Worm (Caenorhabditis elegans) whole organism, L3 larva: ENCODE results near the gene unc-71.

Source experiments
- R02D3.7 ChIP-seq: fragments of 150-350 bp; optimal IDR thresholded peaks from 2 replicates; lab custom pipeline; 2014; ENCODE audit warnings: missing biosample characterization, missing genetic modification characterization
- ama-1 ChIP-seq: fragments of 150-350 bp; optimal IDR thresholded peaks from 2 replicates; lab custom pipeline; 2018
- ceh-16 ChIP-seq: sonication (generic microtip); optimal IDR thresholded peaks from 2 replicates; lab custom pipeline; 2017; ENCODE audit warnings: missing biosample characterization, missing genetic modification characterization
- ceh-9 ChIP-seq: sonication (generic microtip); optimal IDR thresholded peaks from 2 replicates; lab custom pipeline; 2018; ENCODE audit warnings: missing biosample characterization, missing genetic modification characterization
- daf-12 ChIP-seq: fragments of 150-350 bp; optimal IDR thresholded peaks from 2 replicates; lab custom pipeline; 2014; ENCODE audit warnings: missing biosample characterization, missing genetic modification reagents, missing genetic modification characterization
- elt-1 ChIP-seq: fragments of 150-350 bp; optimal IDR thresholded peaks from 2 replicates; lab custom pipeline; 2014; ENCODE audit warnings: missing biosample characterization, missing genetic modification characterization
- elt-2 ChIP-seq: sonication (generic microtip); optimal IDR thresholded peaks from 2 replicates; lab custom pipeline; 2016; ENCODE audit warnings: missing genetic modification reagents, mild to moderate bottlenecking, missing genetic modification characterization, missing compliant biosample characterization
- eor-1 ChIP-seq, 2 experiments: fragments of 150-350 bp; optimal IDR thresholded peaks; 2 replicates each; lab custom pipeline; 2014 to 2018; ENCODE audit warnings: missing biosample characterization in 2 of 2, missing genetic modification characterization in 2 of 2
- fkh-10 ChIP-seq: sonication (generic microtip); optimal IDR thresholded peaks from 2 replicates; lab custom pipeline; 2017; ENCODE audit warnings: missing biosample characterization, missing genetic modification reagents, missing genetic modification characterization
- fkh-2 ChIP-seq: fragments of 150-350 bp; optimal IDR thresholded peaks from 2 replicates; lab custom pipeline; 2014; ENCODE audit warnings: missing biosample characterization, missing genetic modification reagents, missing genetic modification characterization
- hmg-11 ChIP-seq: sonication (generic microtip); optimal IDR thresholded peaks from 2 replicates; lab custom pipeline; 2016; ENCODE audit warnings: missing genetic modification characterization, missing compliant biosample characterization
- jun-1 ChIP-seq: fragments of 150-350 bp; optimal IDR thresholded peaks from 2 replicates; lab custom pipeline; 2014; ENCODE audit warnings: missing biosample characterization, missing genetic modification reagents, missing genetic modification characterization
- lin-15B ChIP-seq: fragments of 150-350 bp; optimal IDR thresholded peaks from 2 replicates; lab custom pipeline; 2014; ENCODE audit warnings: missing biosample characterization, missing genetic modification characterization
- lin-39 ChIP-seq: fragments of 150-350 bp; optimal IDR thresholded peaks from 2 replicates; lab custom pipeline; 2018; ENCODE audit warnings: missing biosample characterization, missing genetic modification reagents, missing genetic modification characterization
- mdl-1 ChIP-seq: fragments of 150-350 bp; optimal IDR thresholded peaks from 2 replicates; lab custom pipeline; 2014; ENCODE audit warnings: missing biosample characterization, missing genetic modification characterization
- nfya-1 ChIP-seq: sonication (generic microtip); optimal IDR thresholded peaks from 2 replicates; lab custom pipeline; 2017; ENCODE audit warnings: missing genetic modification characterization, mild to moderate bottlenecking, missing compliant biosample characterization, antibody characterized with exemption, moderate library complexity; ENCODE audit not compliant: insufficient read depth
- nhr-12 ChIP-seq: fragments of 150-350 bp; optimal IDR thresholded peaks from 2 replicates; lab custom pipeline; 2014; ENCODE audit warnings: missing biosample characterization, missing genetic modification characterization
- nhr-23 ChIP-seq: fragments of 150-350 bp; optimal IDR thresholded peaks from 2 replicates; lab custom pipeline; 2014; ENCODE audit warnings: missing biosample characterization, missing genetic modification reagents, missing genetic modification characterization
- nhr-237 ChIP-seq: fragments of 150-350 bp; optimal IDR thresholded peaks from 2 replicates; lab custom pipeline; 2014; ENCODE audit warnings: missing biosample characterization, missing genetic modification characterization
- nhr-25 ChIP-seq: sonication (generic microtip); optimal IDR thresholded peaks from 2 replicates; lab custom pipeline; 2017; ENCODE audit warnings: missing biosample characterization, missing genetic modification characterization
- nhr-28 ChIP-seq: fragments of 150-350 bp; optimal IDR thresholded peaks from 2 replicates; lab custom pipeline; 2014; ENCODE audit warnings: missing biosample characterization, missing genetic modification characterization
- nhr-43 ChIP-seq: sonication (generic microtip); optimal IDR thresholded peaks from 2 replicates; lab custom pipeline; 2016; ENCODE audit warnings: mild to moderate bottlenecking, missing genetic modification characterization, missing compliant biosample characterization; ENCODE audit not compliant: poor library complexity, severe bottlenecking
- nhr-76 ChIP-seq: fragments of 150-350 bp; sonication (generic microtip); optimal IDR thresholded peaks from 5 replicates; lab custom pipeline; 2014; ENCODE audit warnings: missing biosample characterization, missing genetic modification characterization
- pha-4 ChIP-seq: fragments of 150-350 bp; optimal IDR thresholded peaks from 2 replicates; lab custom pipeline; 2014; ENCODE audit warnings: missing biosample characterization, missing genetic modification reagents, missing genetic modification characterization
- pqm-1 ChIP-seq: fragments of 150-350 bp; optimal IDR thresholded peaks from 2 replicates; lab custom pipeline; 2017; ENCODE audit warnings: missing biosample characterization, missing genetic modification characterization, inconsistent platforms
- snpc-4 ChIP-seq: fragments of 150-350 bp; optimal IDR thresholded peaks from 2 replicates; lab custom pipeline; 2014; ENCODE audit warnings: missing biosample characterization, missing genetic modification characterization
- tbx-2 ChIP-seq: sonication (generic microtip); optimal IDR thresholded peaks from 2 replicates; lab custom pipeline; 2016; ENCODE audit warnings: mild to moderate bottlenecking, missing genetic modification characterization, missing compliant biosample characterization
- unc-39 ChIP-seq: sonication (generic microtip); optimal IDR thresholded peaks from 4 replicates; lab custom pipeline; 2017; ENCODE audit warnings: missing biosample characterization, missing genetic modification characterization
- ztf-11 ChIP-seq: fragments of 150-350 bp; optimal IDR thresholded peaks from 2 replicates; lab custom pipeline; 2014; ENCODE audit warnings: missing biosample characterization, missing genetic modification characterization
- ztf-4 ChIP-seq: fragments of 150-350 bp; optimal IDR thresholded peaks from 2 replicates; lab custom pipeline; 2014; ENCODE audit warnings: missing biosample characterization, missing genetic modification characterization

Gene unc-71

DNA sequence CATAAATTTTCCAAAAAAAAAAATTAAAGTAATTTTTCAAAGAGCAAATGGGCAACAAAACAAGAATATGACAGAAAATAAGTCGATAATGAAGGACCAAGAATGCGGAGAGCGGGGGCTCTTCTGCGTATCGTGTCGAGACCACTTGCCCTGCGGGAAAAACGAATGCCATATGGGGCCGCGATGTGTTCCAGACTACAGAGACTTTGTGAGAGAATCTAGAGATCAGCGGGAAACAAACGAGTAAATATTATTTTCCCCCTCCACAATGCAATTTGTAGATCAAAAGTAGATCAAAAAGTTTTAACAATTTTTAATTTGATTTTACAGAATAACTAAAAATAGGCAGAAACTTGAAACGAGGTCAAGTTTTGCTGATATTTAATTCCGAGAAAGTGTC, 51.3 kb downstream of the unc-71 start:
- TF ChIP-seq elt-2 (no peak), nhr-76 (tag; lab: Kevin White, UChicago) (no peak), elt-1 (tag; lab: Kevin White, UChicago) (no peak), daf-12 (tag; lab: Kevin White, UChicago) (no peak), nhr-237 (no peak), ceh-9 (no peak), nhr-12 (tag; lab: Kevin White, UChicago) (no peak), unc-39 (tag; lab: Kevin White, UChicago) (no peak), nfya-1 (no peak)

DNA sequence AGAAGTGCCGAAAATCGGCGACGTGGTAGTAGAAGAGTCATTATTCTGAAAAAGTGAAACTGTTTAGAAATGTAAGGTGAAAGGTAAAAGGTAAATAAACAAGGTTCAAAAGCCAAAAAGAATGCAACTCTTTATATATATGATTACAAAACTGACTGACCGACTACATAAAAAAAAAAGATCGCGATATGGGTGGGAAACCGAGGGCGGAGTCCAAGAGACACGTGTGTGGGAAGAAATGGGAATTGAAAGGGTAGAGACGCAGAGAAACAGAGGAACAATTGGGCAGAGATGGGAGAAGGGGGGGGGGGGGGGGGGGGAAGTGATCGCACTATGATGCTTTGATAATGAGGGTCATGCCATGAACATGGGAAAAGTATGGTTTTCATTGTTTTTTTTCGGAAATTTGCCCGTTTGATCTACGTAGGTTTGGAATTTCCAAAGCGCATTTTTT, 52.6 kb downstream of the unc-71 start, which contains the start of gene Y37D8A.4:
Y37D8A.4 (minus strand) TSS at position 51 of the 454 bp plus-strand sequence.
- peak; percentile 8 for TF ChIP-seq jun-1 (tag; lab: Kevin White, UChicago)
- TF ChIP-seq hmg-11 (tag; lab: Kevin White, UChicago): peak; percentile 19
- peak; percentile 58 for TF ChIP-seq mdl-1
- no peak for TF ChIP-seq eor-1 (tag; optimal IDR thresholded peaks at IDR 0.05; lab: Kevin White, UChicago)
- peak; percentile 6 for TF ChIP-seq pha-4 (tag; lab: Kevin White, UChicago)
- TF ChIP-seq snpc-4 (tag; lab: Kevin White, UChicago): no peak
- peak; percentile 37 for TF ChIP-seq nhr-43 (tag; lab: Kevin White, UChicago)
- peak; percentile 74 for TF ChIP-seq elt-2
- TF ChIP-seq nhr-23 (tag; lab: Kevin White, UChicago): peak; percentile 29
- TF ChIP-seq nfya-1: peak; percentile 31
- TF ChIP-seq pqm-1 (tag; lab: Kevin White, UChicago): peak; percentile 40

DNA sequence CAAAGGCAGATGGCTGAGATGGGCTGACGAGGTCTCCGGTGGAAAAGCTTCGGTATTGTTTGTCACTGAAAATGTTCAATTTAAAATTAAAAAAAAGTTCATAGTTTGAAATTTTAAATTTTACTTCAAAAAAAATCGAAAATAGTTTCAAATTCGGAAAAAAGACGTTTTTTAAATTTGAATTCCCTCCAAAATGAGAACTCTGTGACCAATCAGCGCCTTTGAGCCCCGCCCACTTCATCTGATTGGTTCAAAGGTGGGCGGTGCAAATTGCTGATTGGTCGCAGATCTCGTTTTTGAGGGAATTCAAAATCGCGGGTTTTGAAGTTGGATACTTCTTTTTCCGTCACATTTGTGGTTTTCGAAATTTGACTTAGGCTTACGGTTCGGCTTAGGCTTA, 53.2 kb downstream of the unc-71 start:
- TF ChIP-seq nfya-1: peak; percentile 94
- TF ChIP-seq lin-15B (tag; lab: Kevin White, UChicago): peak; percentile 5
- no peak for TF ChIP-seq ceh-16 (tag; lab: Kevin White, UChicago)

DNA sequence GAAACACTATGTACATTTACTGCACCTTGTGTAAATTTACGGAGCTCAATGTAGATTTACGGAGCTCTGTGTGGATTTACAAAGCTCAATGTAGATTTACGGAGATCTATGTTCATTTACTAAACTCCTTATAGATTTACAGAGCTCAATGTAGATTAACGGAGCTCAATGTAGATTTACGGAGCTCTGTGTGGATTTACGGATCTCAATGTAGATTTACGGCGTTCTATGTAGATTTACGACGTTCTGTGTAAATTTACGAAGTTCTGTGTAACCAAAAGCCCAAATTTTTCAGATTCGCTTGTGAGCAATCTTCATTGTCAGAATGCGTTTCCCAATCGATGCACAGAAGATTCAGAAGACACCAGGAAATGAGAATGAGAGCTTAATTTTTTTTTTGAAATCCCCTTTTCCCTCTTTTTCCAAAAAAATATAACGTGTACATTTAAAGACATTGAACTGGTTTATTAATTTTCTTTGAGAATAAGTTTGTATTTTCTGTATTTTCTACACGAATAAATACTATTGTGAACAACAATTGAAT, 54.7 kb downstream of the unc-71 start:
- TF ChIP-seq ceh-16 (tag; lab: Kevin White, UChicago): no peak
- TF ChIP-seq fkh-10 (GFP tag; lab: Kevin White, UChicago): no peak
- no peak for TF ChIP-seq ztf-11
- peak; percentile 55 for TF ChIP-seq R02D3.7 (tag; lab: Kevin White, UChicago)
- peak; percentile 63 for TF ChIP-seq ama-1 (lab: Kevin White, UChicago)
- no peak for TF ChIP-seq pqm-1 (tag; lab: Kevin White, UChicago)
- TF ChIP-seq elt-1 (tag; lab: Kevin White, UChicago): no peak
- no peak for TF ChIP-seq elt-2
- no peak for TF ChIP-seq lin-39
- TF ChIP-seq fkh-2: no peak
- TF ChIP-seq nhr-23 (tag; lab: Kevin White, UChicago): no peak
- TF ChIP-seq ztf-4: no peak
- no peak for TF ChIP-seq unc-39 (tag; lab: Kevin White, UChicago)
- TF ChIP-seq nhr-237: no peak
- TF ChIP-seq jun-1 (tag; lab: Kevin White, UChicago): no peak
- TF ChIP-seq tbx-2 (tag; lab: Kevin White, UChicago): no peak
- no peak for TF ChIP-seq nhr-25 (tag; lab: Kevin White, UChicago)
- TF ChIP-seq, all 47 proteins: peak for 2

DNA sequence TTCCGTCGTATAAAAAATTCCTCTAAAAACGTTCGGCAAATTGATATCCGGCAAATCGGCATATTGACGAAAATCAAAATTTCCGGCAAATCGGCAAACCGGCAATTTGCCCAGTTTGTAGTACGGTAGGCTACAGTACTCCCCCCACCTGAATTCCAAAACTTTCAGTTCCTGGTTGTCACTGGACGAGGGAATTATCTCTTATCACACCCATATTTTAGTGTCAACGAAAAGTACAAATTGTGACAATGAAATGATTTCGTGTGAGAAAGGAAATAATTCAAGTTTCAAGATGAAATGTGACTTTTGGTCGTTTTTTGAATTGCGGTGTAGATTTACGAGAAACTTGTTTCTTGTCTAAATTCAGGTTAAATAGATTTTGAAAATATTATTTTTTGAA, 58.5 kb downstream of the unc-71 start:
- TF ChIP-seq elt-2 (peak; percentile 53), nfya-1 (no peak)

DNA sequence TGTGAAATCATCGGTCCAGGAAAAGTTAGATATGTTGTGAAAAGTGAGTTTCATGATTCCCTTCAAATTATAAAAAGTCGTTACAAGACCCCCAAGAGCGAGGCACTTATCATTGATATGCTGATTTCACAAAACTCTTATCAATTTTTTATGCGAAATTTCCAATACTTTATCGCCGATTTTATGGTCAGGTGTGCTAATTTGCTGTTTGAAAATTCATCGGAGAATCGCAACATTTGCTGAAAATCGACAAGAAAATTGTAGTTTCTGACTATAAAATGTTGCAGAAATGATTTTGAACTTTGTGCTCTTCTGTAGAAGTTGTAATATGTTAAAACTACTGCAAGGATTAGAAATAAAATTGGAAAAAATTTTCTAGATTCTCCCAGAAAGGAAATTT, 59.8 kb downstream of the unc-71 start:
- TF ChIP-seq nhr-28 (no peak), elt-2 (peak; percentile 64)
